Fruit fly (Drosophila melanogaster): Measurements from ENCODE around the gene CG13124.

The CG13124 gene

dm6 chr2L:9946051-9946450 lies 37.6 kb upstream of the CG13124 start:
- TF ChIP-seq CG4496 (GFP tag; IDR thresholded peaks at IDR 0.05), result 0 out of 3 replicates have a peak, but pooled peaks have one; percentile 25
- TF ChIP-seq CG34367 (tag; optimal IDR thresholded peaks at IDR 0.05), result no peak

DNA sequence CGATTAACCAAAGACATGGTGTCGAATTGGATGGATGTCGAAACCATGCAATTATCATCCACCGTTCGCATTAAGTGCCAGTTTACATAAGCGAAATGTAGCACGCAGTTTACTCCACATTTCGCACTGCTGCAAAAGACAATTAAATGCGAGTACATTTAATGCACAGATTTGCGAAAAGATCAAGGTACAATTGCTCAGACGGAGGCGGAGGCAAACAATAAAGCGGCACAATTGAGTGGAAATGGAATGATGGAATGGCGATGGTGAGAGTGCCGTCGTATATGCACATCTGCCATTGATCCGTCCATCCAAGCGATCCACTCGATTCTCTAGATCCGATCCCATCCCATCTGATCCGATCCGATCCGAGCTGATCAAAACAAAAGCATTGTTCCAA lies 36.7 kb upstream of the CG13124 start:
- TF ChIP-seq Pif1B (GFP tag; optimal IDR thresholded peaks at IDR 0.05) (peak; percentile 11), CG32121 (GFP tag; IDR thresholded peaks at IDR 0.05) (peak; percentile 21; the same call in 1 of the 2 replicates), CG4496 (GFP tag; IDR thresholded peaks at IDR 0.05) (0 out of 3 replicates have a peak, but pooled peaks have one; percentile 12), CG15710 (tag; optimal IDR thresholded peaks at IDR 0.05) (no peak), gl (tag; optimal IDR thresholded peaks at IDR 0.05) (peak; percentile 71), Pif1A (GFP tag; optimal IDR thresholded peaks at IDR 0.05) (no peak), CG14655 (GFP tag; optimal IDR thresholded peaks at IDR 0.05) (no peak), rn (GFP tag; IDR thresholded peaks at IDR 0.05) (no peak), EcR (GFP tag; optimal IDR thresholded peaks at IDR 0.05) (no peak), CG8301 (tag; optimal IDR thresholded peaks at IDR 0.05) (no peak), CG10348 (GFP tag; IDR thresholded peaks at IDR 0.05) (no peak), CG17806 (tag; optimal IDR thresholded peaks at IDR 0.05) (no peak)

- TF ChIP-seq CG8159 (tag; optimal IDR thresholded peaks at IDR 0.05) (no peak), CG34367 (tag; optimal IDR thresholded peaks at IDR 0.05) (no peak), gl (tag; optimal IDR thresholded peaks at IDR 0.05) (no peak), CG13204 (GFP tag; optimal IDR thresholded peaks at IDR 0.05) (no peak)
Measured at dm6 chr2L:9943521-9943920, 35.1 kb upstream of the CG13124 start.

- TF ChIP-seq CG14655 (GFP tag; optimal IDR thresholded peaks at IDR 0.05), result no peak
- TF ChIP-seq CG17806 (tag; optimal IDR thresholded peaks at IDR 0.05), result no peak
- peak; percentile 4 for TF ChIP-seq CG15710 (tag; optimal IDR thresholded peaks at IDR 0.05)
- no peak for TF ChIP-seq CG10348 (GFP tag; IDR thresholded peaks at IDR 0.05)
- no peak for TF ChIP-seq CG8159 (tag; optimal IDR thresholded peaks at IDR 0.05)
- no peak for TF ChIP-seq D1 (tag; optimal IDR thresholded peaks at IDR 0.05)
- no peak for TF ChIP-seq CG32121 (GFP tag; IDR thresholded peaks at IDR 0.05)
- no peak for TF ChIP-seq CG9948 (tag; optimal IDR thresholded peaks at IDR 0.05)
- no peak for TF ChIP-seq CG13204 (GFP tag; optimal IDR thresholded peaks at IDR 0.05)
- no peak for TF ChIP-seq rn (GFP tag; IDR thresholded peaks at IDR 0.05)
- no peak for TF ChIP-seq CG8301 (tag; optimal IDR thresholded peaks at IDR 0.05)
- TF ChIP-seq gl (tag; optimal IDR thresholded peaks at IDR 0.05), result no peak
- 0 out of 3 replicates have a peak, but pooled peaks have one; percentile 39 for TF ChIP-seq CG4496 (GFP tag; IDR thresholded peaks at IDR 0.05)
- TF ChIP-seq Pif1A (GFP tag; optimal IDR thresholded peaks at IDR 0.05), result no peak
- TF ChIP-seq Ets98B (GFP tag; IDR thresholded peaks at IDR 0.05), result peak; percentile 39; the same call in 1 of the 2 replicates
- TF ChIP-seq CG34367 (tag; optimal IDR thresholded peaks at IDR 0.05), result peak; percentile 5
- peak; percentile 44; the same call in 1 of the 3 replicates for TF ChIP-seq fd96Ca (GFP tag; IDR thresholded peaks at IDR 0.05)
- TF ChIP-seq Pif1B (GFP tag; optimal IDR thresholded peaks at IDR 0.05), result no peak
- TF ChIP-seq EcR (GFP tag; optimal IDR thresholded peaks at IDR 0.05), result no peak
- peak; percentile 16 for TF ChIP-seq Snoo (tag; optimal IDR thresholded peaks at IDR 0.05)
- no peak for TF ChIP-seq CG12605 (GFP tag; IDR thresholded peaks at IDR 0.05)
Measured at dm6 chr2L:9938631-9939256, 30.3 kb upstream of the CG13124 start, which contains the start of the genes Datp and CG4619. Gene Datp (minus strand): TSS chr2L:9938790. Gene CG4619 (plus strand): TSS chr2L:9938863.

- TF ChIP-seq CG12605 (GFP tag; IDR thresholded peaks at IDR 0.05), result peak; percentile 35; the same call in 1 of the 2 replicates
- TF ChIP-seq Snoo (tag; optimal IDR thresholded peaks at IDR 0.05), result no peak
- peak; percentile 20; the same call in 1 of the 2 replicates for TF ChIP-seq Ets98B (GFP tag; IDR thresholded peaks at IDR 0.05)
- TF ChIP-seq CG4496 (GFP tag; IDR thresholded peaks at IDR 0.05), result peak; percentile 77
- TF ChIP-seq CG8159 (tag; optimal IDR thresholded peaks at IDR 0.05), result no peak
- TF ChIP-seq Pif1B (GFP tag; optimal IDR thresholded peaks at IDR 0.05), result no peak
- no peak for TF ChIP-seq CG13204 (GFP tag; optimal IDR thresholded peaks at IDR 0.05)
- no peak for TF ChIP-seq CG8301 (tag; optimal IDR thresholded peaks at IDR 0.05)
- TF ChIP-seq fd96Ca (GFP tag; IDR thresholded peaks at IDR 0.05), result peak; percentile 46; the same call in 1 of the 3 replicates
- 0 out of 2 replicates have a peak, but pooled peaks have one; percentile 26 for TF ChIP-seq CG32121 (GFP tag; IDR thresholded peaks at IDR 0.05)
- no peak for TF ChIP-seq CG17806 (tag; optimal IDR thresholded peaks at IDR 0.05)
- TF ChIP-seq CG10348 (GFP tag; IDR thresholded peaks at IDR 0.05), result no peak
Measured at dm6 chr2L:9937908-9938307, 29.5 kb upstream of the CG13124 start, which contains the start of gene Arglu1. Gene Arglu1 (minus strand): TSS chr2L:9938134.

dm6 chr2L:9933063-9933462 lies 24.6 kb upstream of the CG13124 start, which contains the start of gene Cpr30F:
Gene Cpr30F (minus strand): TSS chr2L:9933163.
- TF ChIP-seq Snoo (tag; optimal IDR thresholded peaks at IDR 0.05), result no peak
- TF ChIP-seq CG32121 (GFP tag; IDR thresholded peaks at IDR 0.05), result no peak
- no peak for TF ChIP-seq CG4496 (GFP tag; IDR thresholded peaks at IDR 0.05)
- no peak for TF ChIP-seq CG9948 (tag; optimal IDR thresholded peaks at IDR 0.05)
- TF ChIP-seq D1 (tag; optimal IDR thresholded peaks at IDR 0.05), result no peak
- no peak for TF ChIP-seq EcR (GFP tag; optimal IDR thresholded peaks at IDR 0.05)
- no peak for TF ChIP-seq gl (tag; optimal IDR thresholded peaks at IDR 0.05)
- TF ChIP-seq CG12605 (GFP tag; IDR thresholded peaks at IDR 0.05), result no peak
- no peak for TF ChIP-seq CG14655 (GFP tag; optimal IDR thresholded peaks at IDR 0.05)
- no peak for TF ChIP-seq CG8301 (tag; optimal IDR thresholded peaks at IDR 0.05)
- no peak for TF ChIP-seq CG34367 (tag; optimal IDR thresholded peaks at IDR 0.05)
- no peak for TF ChIP-seq CG15710 (tag; optimal IDR thresholded peaks at IDR 0.05)
